Worm (Caenorhabditis elegans) whole organism, L4 larva: ENCODE data around the gene Y39B6A.33.

ENCODE experiments used
- F10B5.3 ChIP-seq: sonication (generic microtip); optimal IDR thresholded peaks from 2 replicates; lab custom pipeline; 2016; ENCODE audit warnings: mild to moderate bottlenecking, missing genetic modification characterization, missing compliant biosample characterization
- F37D6.2 ChIP-seq: sonication (generic microtip); optimal IDR thresholded peaks from 2 replicates; lab custom pipeline; 2016; ENCODE audit warnings: mild to moderate bottlenecking, missing genetic modification characterization, missing compliant biosample characterization
- R02D3.7 ChIP-seq: fragments of 150-350 bp; sonication (generic microtip); optimal IDR thresholded peaks from 3 replicates; lab custom pipeline; 2014; ENCODE audit warnings: missing biosample characterization, missing genetic modification characterization
- Y105C5A.15 ChIP-seq: fragments of 200-800 bp; sonication (Bioruptor generic); IDR thresholded peaks from 2 replicates; pipeline ENCODE4 v1.3.6; 2022; ENCODE audit warnings: missing genetic modification characterization, missing compliant biosample characterization
- aly-2 ChIP-seq: sonication (generic microtip); optimal IDR thresholded peaks from 2 replicates; lab custom pipeline; 2018; ENCODE audit warnings: missing biosample characterization, missing genetic modification characterization
- ceh-20 ChIP-seq: fragments of 200-800 bp; sonication (Bioruptor generic); IDR thresholded peaks from 2 replicates; pipeline ENCODE4 v1.3.6; 2022; ENCODE audit warnings: missing genetic modification reagents, missing genetic modification characterization, missing compliant biosample characterization
- ceh-32 ChIP-seq: sonication (generic microtip); optimal IDR thresholded peaks from 2 replicates; lab custom pipeline; 2016; ENCODE audit warnings: mild to moderate bottlenecking, missing genetic modification characterization, missing compliant biosample characterization; ENCODE audit not compliant: poor library complexity
- ctbp-1 ChIP-seq: fragments of 200-800 bp; sonication (Bioruptor generic); IDR thresholded peaks from 2 replicates; pipeline ENCODE4 v1.3.6; 2022; ENCODE audit warnings: missing genetic modification reagents, missing genetic modification characterization, missing compliant biosample characterization
- daf-12 ChIP-seq: fragments of 150-350 bp; optimal IDR thresholded peaks from 2 replicates; lab custom pipeline; 2014; ENCODE audit warnings: missing biosample characterization, missing genetic modification reagents, missing genetic modification characterization
- daf-16 ChIP-seq, 3 experiments: sonication (generic microtip); optimal IDR thresholded peaks; 2 replicates each; lab custom pipeline; 2016 to 2017; ENCODE audit warnings: missing genetic modification characterization in 3 of 3, missing genetic modification reagents in 3 of 3, mild to moderate bottlenecking in 2 of 3, missing compliant biosample characterization in 2 of 3, missing biosample characterization in 1 of 3, moderate library complexity in 1 of 3
- dmd-6 ChIP-seq: fragments of 200-800 bp; sonication (Bioruptor generic); IDR thresholded peaks from 2 replicates; pipeline ENCODE4 v1.3.6; 2022; ENCODE audit warnings: missing genetic modification reagents, missing genetic modification characterization, missing compliant biosample characterization
- dmd-9 ChIP-seq: fragments of 200-800 bp; sonication (Bioruptor generic); IDR thresholded peaks from 2 replicates; pipeline ENCODE4 v1.3.6; 2022; ENCODE audit warnings: missing genetic modification reagents, missing genetic modification characterization, missing compliant biosample characterization
- dpl-1 ChIP-seq: fragments of 150-350 bp; optimal IDR thresholded peaks from 2 replicates; lab custom pipeline; 2014; ENCODE audit warnings: missing biosample characterization, missing genetic modification reagents, missing genetic modification characterization
- duxl-1 ChIP-seq: sonication (generic microtip); optimal IDR thresholded peaks from 2 replicates; lab custom pipeline; 2016; ENCODE audit warnings: mild to moderate bottlenecking, missing genetic modification characterization, moderate library complexity, missing compliant biosample characterization; ENCODE audit not compliant: poor library complexity
- egl-27 ChIP-seq: sonication (generic microtip); optimal IDR thresholded peaks from 3 replicates; lab custom pipeline; 2017; ENCODE audit warnings: missing biosample characterization, missing genetic modification reagents, missing genetic modification characterization
- egl-43 ChIP-seq: fragments of 200-800 bp; sonication (Bioruptor generic); IDR thresholded peaks from 2 replicates; pipeline ENCODE4 v1.3.6; 2022; ENCODE audit warnings: missing genetic modification reagents, missing genetic modification characterization, missing compliant biosample characterization
- fkh-10 ChIP-seq: fragments of 150-350 bp; optimal IDR thresholded peaks from 2 replicates; lab custom pipeline; 2014; ENCODE audit warnings: missing biosample characterization, missing genetic modification reagents, missing genetic modification characterization
- fos-1 ChIP-seq: fragments of 150-350 bp; optimal IDR thresholded peaks from 2 replicates; lab custom pipeline; 2014; ENCODE audit warnings: missing biosample characterization, missing genetic modification characterization
- gei-8 ChIP-seq: fragments of 200-800 bp; sonication (Bioruptor generic); optimal IDR thresholded peaks from 2 replicates; lab custom pipeline; 2018; ENCODE audit warnings: mild to moderate bottlenecking, missing genetic modification characterization, missing compliant biosample characterization
- hif-1 ChIP-seq, 2 experiments: sonication (generic microtip); optimal IDR thresholded peaks; 2 replicates each; lab custom pipeline; 2016 to 2017; ENCODE audit warnings: missing compliant biosample characterization in 2 of 2, missing genetic modification characterization in 2 of 2, missing genetic modification reagents in 2 of 2, missing genotype in 2 of 2, mild to moderate bottlenecking in 1 of 2
- hmg-1.1 ChIP-seq: fragments of 200-800 bp; sonication (Bioruptor generic); IDR thresholded peaks from 2 replicates; pipeline ENCODE4 v1.3.6; 2022; ENCODE audit warnings: missing genetic modification reagents, missing genetic modification characterization, missing compliant biosample characterization
- jun-1 ChIP-seq: fragments of 150-350 bp; optimal IDR thresholded peaks from 2 replicates; lab custom pipeline; 2014; ENCODE audit warnings: missing biosample characterization, missing genetic modification reagents, missing genetic modification characterization
- lim-7 ChIP-seq: fragments of 200-800 bp; sonication (Bioruptor generic); IDR thresholded peaks from 2 replicates; pipeline ENCODE4 v1.3.6; 2022; ENCODE audit warnings: missing genetic modification characterization, missing compliant biosample characterization
- lin-39 ChIP-seq: fragments of 150-350 bp; optimal IDR thresholded peaks from 2 replicates; lab custom pipeline; 2014; ENCODE audit warnings: missing biosample characterization, missing genetic modification reagents, missing genetic modification characterization
- lir-3 ChIP-seq: sonication (generic microtip); optimal IDR thresholded peaks from 2 replicates; lab custom pipeline; 2016; ENCODE audit warnings: mild to moderate bottlenecking, missing genetic modification characterization, missing compliant biosample characterization
- madf-9 ChIP-seq: fragments of 200-800 bp; sonication (Bioruptor generic); conservative IDR thresholded peaks from 2 replicates; pipeline ENCODE4 v1.3.6; 2022; ENCODE audit warnings: missing genetic modification reagents, missing genetic modification characterization, missing compliant biosample characterization
- mdl-1 ChIP-seq, 2 experiments: fragments of 150-350 bp in 1 of 2; sonication (generic microtip) in 1 of 2; optimal IDR thresholded peaks; 2 replicates each; lab custom pipeline; 2014 to 2017; ENCODE audit warnings: missing biosample characterization in 2 of 2, missing genetic modification characterization in 2 of 2
- mes-2 ChIP-seq: sonication (generic microtip); optimal IDR thresholded peaks from 2 replicates; lab custom pipeline; 2016; ENCODE audit warnings: missing genotype, mild to moderate bottlenecking, missing genetic modification characterization, missing compliant biosample characterization; ENCODE audit not compliant: poor library complexity, severe bottlenecking
- mxl-3 ChIP-seq: fragments of 200-800 bp; sonication (Bioruptor generic); optimal IDR thresholded peaks from 2 replicates; lab custom pipeline; 2018; ENCODE audit warnings: mild to moderate bottlenecking, missing genetic modification characterization, missing compliant biosample characterization
- nhr-102 ChIP-seq: sonication (generic microtip); optimal IDR thresholded peaks from 2 replicates; lab custom pipeline; 2016; ENCODE audit warnings: mild to moderate bottlenecking, missing genetic modification characterization, moderate library complexity, missing compliant biosample characterization
- nhr-25 ChIP-seq: sonication (generic microtip); optimal IDR thresholded peaks from 2 replicates; lab custom pipeline; 2017; ENCODE audit warnings: missing genetic modification characterization, mild to moderate bottlenecking, missing compliant biosample characterization, antibody characterized with exemption, moderate library complexity, borderline replicate concordance; ENCODE audit not compliant: insufficient read depth
- nhr-41 ChIP-seq: fragments of 200-800 bp; sonication (Bioruptor generic); IDR thresholded peaks from 2 replicates; pipeline ENCODE4 v1.3.6; 2022; ENCODE audit warnings: missing genetic modification reagents, missing genetic modification characterization, missing compliant biosample characterization
- nhr-42 ChIP-seq: fragments of 200-800 bp; sonication (Bioruptor generic); IDR thresholded peaks from 2 replicates; pipeline ENCODE4 v1.3.6; 2022; ENCODE audit warnings: missing genetic modification characterization, missing compliant biosample characterization
- nhr-6 ChIP-seq: fragments of 150-350 bp; optimal IDR thresholded peaks from 2 replicates; lab custom pipeline; 2014; ENCODE audit warnings: missing biosample characterization, missing genetic modification characterization
- nhr-77 ChIP-seq: fragments of 150-350 bp; optimal IDR thresholded peaks from 2 replicates; lab custom pipeline; 2014; ENCODE audit warnings: missing biosample characterization, missing genetic modification characterization
- pha-4 ChIP-seq, 2 experiments: fragments of 150-350 bp in 1 of 2; fragments of 200-800 bp in 1 of 2; sonication (Bioruptor generic) in 1 of 2; IDR thresholded peaks in 1 of 2; optimal IDR thresholded peaks in 1 of 2; 2 replicates each; pipeline versions ENCODE4 v1.3.6 to Lab custom; 2014 to 2022; ENCODE audit warnings: missing genetic modification characterization in 2 of 2, missing genetic modification reagents in 2 of 2, missing biosample characterization in 1 of 2, missing compliant biosample characterization in 1 of 2
- pqm-1 ChIP-seq: sonication (generic microtip); optimal IDR thresholded peaks from 2 replicates; lab custom pipeline; 2017; ENCODE audit warnings: missing biosample characterization, missing genetic modification characterization
- saeg-2 ChIP-seq: fragments of 200-800 bp; sonication (Bioruptor generic); IDR thresholded peaks from 2 replicates; pipeline ENCODE4 v1.3.6; 2022; ENCODE audit warnings: missing genetic modification reagents, missing genetic modification characterization, missing compliant biosample characterization
- sdz-12 ChIP-seq: fragments of 200-800 bp; sonication (Bioruptor generic); optimal IDR thresholded peaks from 2 replicates; lab custom pipeline; 2018; ENCODE audit warnings: mild to moderate bottlenecking, missing genetic modification characterization, missing compliant biosample characterization
- set-16 ChIP-seq: fragments of 200-800 bp; sonication (Bioruptor generic); IDR thresholded peaks from 2 replicates; pipeline ENCODE4 v1.3.6; 2022; ENCODE audit warnings: missing genetic modification reagents, missing genetic modification characterization, missing compliant biosample characterization
- skn-1 ChIP-seq: fragments of 150-350 bp; optimal IDR thresholded peaks from 2 replicates; lab custom pipeline; 2014; ENCODE audit warnings: missing biosample characterization, missing genetic modification characterization
- spr-1 ChIP-seq: sonication (generic microtip); optimal IDR thresholded peaks from 2 replicates; lab custom pipeline; 2016; ENCODE audit warnings: mild to moderate bottlenecking, missing genetic modification characterization, missing compliant biosample characterization
- spr-3 ChIP-seq: fragments of 200-800 bp; sonication (Bioruptor generic); optimal IDR thresholded peaks from 2 replicates; lab custom pipeline; 2018; ENCODE audit warnings: mild to moderate bottlenecking, missing genetic modification characterization, missing compliant biosample characterization
- vab-7 ChIP-seq: fragments of 200-800 bp; sonication (Bioruptor generic); IDR thresholded peaks from 2 replicates; pipeline ENCODE4 v1.3.6; 2022; ENCODE audit warnings: missing genetic modification reagents, missing genetic modification characterization, missing compliant biosample characterization
- zag-1 ChIP-seq: fragments of 150-350 bp; optimal IDR thresholded peaks from 2 replicates; lab custom pipeline; 2014; ENCODE audit warnings: missing biosample characterization, missing genetic modification characterization
- zip-11 ChIP-seq: fragments of 200-800 bp; sonication (Bioruptor generic); IDR thresholded peaks from 2 replicates; pipeline ENCODE4 v1.3.6; 2022; ENCODE audit warnings: missing genetic modification characterization, missing compliant biosample characterization
- zip-2 ChIP-seq: fragments of 150-350 bp; optimal IDR thresholded peaks from 2 replicates; lab custom pipeline; 2014; ENCODE audit warnings: missing biosample characterization, missing genetic modification characterization
- ztf-11 ChIP-seq: fragments of 150-350 bp; optimal IDR thresholded peaks from 2 replicates; lab custom pipeline; 2014; ENCODE audit warnings: missing biosample characterization, missing genetic modification characterization
- ztf-7 ChIP-seq: fragments of 150-350 bp; optimal IDR thresholded peaks from 2 replicates; lab custom pipeline; 2014; ENCODE audit warnings: missing biosample characterization, missing genetic modification characterization

The Y39B6A.33 gene

DNA sequence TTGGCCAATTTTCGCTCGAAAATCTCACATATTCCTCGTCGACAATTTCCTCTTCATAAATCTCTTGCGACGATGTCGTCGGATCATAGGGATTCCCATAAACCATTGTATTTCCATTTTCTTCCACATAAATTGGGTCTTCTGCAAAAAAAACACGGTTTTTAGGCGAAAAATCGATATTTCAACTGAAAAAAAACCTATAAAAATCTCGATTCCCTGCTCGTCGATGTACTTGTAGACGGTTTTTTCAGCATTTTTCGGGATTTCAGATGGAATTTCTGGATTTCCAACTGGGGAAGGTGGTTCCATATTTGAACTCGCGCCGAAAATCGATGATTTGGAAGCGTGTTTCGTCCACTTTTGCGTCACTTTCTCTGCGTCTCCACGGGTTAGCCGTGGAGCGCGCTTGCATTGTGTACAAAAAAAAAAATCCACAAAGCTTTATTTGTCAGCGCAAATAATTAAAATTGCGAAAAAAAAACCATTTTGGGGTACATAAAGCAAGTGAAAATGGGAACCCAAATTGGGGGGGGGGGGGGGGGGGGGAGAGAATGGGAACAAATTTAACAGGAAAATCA lies 34.2 kb upstream of the Y39B6A.33 start, which contains the start of gene Y39B6A.43 (continued):
- TF ChIP-seq ztf-7 (tag; lab: Kevin White, UChicago) (peak; percentile 73), mxl-3 (GFP tag; lab: Kevin White, UChicago) (peak; percentile 78), gei-8 (GFP tag; lab: Kevin White, UChicago) (peak; percentile 24), Y105C5A.15 (GFP tag; lab: Robert Waterston, UW) (peak; percentile 69; the same call in 1 of the 2 replicates), dmd-6 (GFP tag; lab: Robert Waterston, UW) (peak; percentile 98), nhr-102 (peak; percentile 95), duxl-1 (peak; percentile 96), mdl-1 (tag; optimal IDR thresholded peaks at IDR 0.05; lab: Kevin White, UChicago) (peak in 1 of 2 experiments; percentile 58), saeg-2 (GFP tag; lab: Robert Waterston, UW) (peak; percentile 92), nhr-41 (GFP tag; lab: Robert Waterston, UW) (peak; percentile 83), egl-43 (GFP tag; lab: Robert Waterston, UW) (peak; percentile 93), fos-1 (tag; lab: Kevin White, UChicago) (peak; percentile 48), egl-27 (tag; lab: Kevin White, UChicago) (no peak), R02D3.7 (tag; lab: Kevin White, UChicago) (no peak), ztf-11 (tag; lab: Kevin White, UChicago) (no peak), daf-16 (GFP tag; optimal IDR thresholded peaks at IDR 0.05; lab: Kevin White, UChicago) (peak; percentile 39 to 53), daf-16 (tag; optimal IDR thresholded peaks at IDR 0.05; lab: Kevin White, UChicago) (peak; percentile 91), skn-1 (peak; percentile 80), spr-3 (peak; percentile 95), pqm-1 (peak; percentile 11), spr-1 (tag; lab: Kevin White, UChicago) (peak; percentile 86), daf-12 (no peak), pha-4 (GFP tag; IDR thresholded peaks at IDR 0.05; lab: Robert Waterston, UW) (peak; percentile 97), pha-4 (tag; optimal IDR thresholded peaks at IDR 0.05; lab: Kevin White, UChicago) (peak; percentile 94), nhr-77 (peak; percentile 98), F10B5.3 (peak; percentile 69), nhr-42 (peak; percentile 96), zip-11 (GFP tag; lab: Robert Waterston, UW) (no peak), zip-2 (peak; percentile 81), mes-2 (tag; lab: Kevin White, UChicago) (peak; percentile 98), lim-7 (GFP tag; lab: Robert Waterston, UW) (peak; percentile 41; the same call in 1 of the 2 replicates), dpl-1 (GFP tag; lab: Kevin White, UChicago) (peak; percentile 99), hmg-1.1 (GFP tag; lab: Robert Waterston, UW) (peak; percentile 97), ceh-20 (GFP tag; lab: Robert Waterston, UW) (peak; percentile 96), aly-2 (tag; lab: Kevin White, UChicago) (peak; percentile 43), dmd-9 (GFP tag; lab: Robert Waterston, UW) (peak; percentile 96), jun-1 (peak; percentile 92), sdz-12 (GFP tag; lab: Kevin White, UChicago) (no peak), fkh-10 (GFP tag; lab: Kevin White, UChicago) (peak; percentile 78), madf-9 (peak; percentile 93), nhr-25 (tag; lab: Kevin White, UChicago) (peak; percentile 96), lir-3 (peak; percentile 24), ceh-32 (peak; percentile 31), nhr-6 (tag; lab: Kevin White, UChicago) (peak; percentile 94), lin-39 (tag; lab: Kevin White, UChicago) (no peak), F37D6.2 (tag; lab: Kevin White, UChicago) (peak; percentile 95), set-16 (GFP tag; lab: Robert Waterston, UW) (peak; percentile 64), zag-1 (tag; lab: Kevin White, UChicago) (peak; percentile 60), hif-1 (tag; optimal IDR thresholded peaks at IDR 0.05; lab: Kevin White, UChicago) (peak; percentile 53 to 91), ctbp-1 (GFP tag; lab: Robert Waterston, UW) (peak; percentile 95), vab-7 (GFP tag; lab: Robert Waterston, UW) (peak; percentile 83)
